Fruit fly (Drosophila melanogaster) whole organism, embryonic: ENCODE data around the gene CG44303.

Experiments used
- CG10267 ChIP-seq: fragments of 200-800 bp; sonication (Bioruptor generic); optimal IDR thresholded peaks from 2 replicates; lab custom pipeline; 2018; ENCODE audit warnings: missing biosample characterization, mild to moderate bottlenecking, missing genetic modification characterization, moderate library complexity
- CG12236 ChIP-seq: fragments of 200-800 bp; sonication (Bioruptor generic); optimal IDR thresholded peaks from 2 replicates; lab custom pipeline; 2016; ENCODE audit warnings: missing biosample characterization, missing genetic modification characterization
- CG13775 ChIP-seq: fragments of 200-800 bp; sonication (Bioruptor generic); optimal IDR thresholded peaks from 3 replicates; lab custom pipeline; 2017; ENCODE audit warnings: missing biosample characterization, mild to moderate bottlenecking, missing genetic modification characterization
- CG14710 ChIP-seq: fragments of 200-800 bp; sonication (Bioruptor generic); optimal IDR thresholded peaks from 3 replicates; lab custom pipeline; 2019; ENCODE audit warnings: missing biosample characterization, mild to moderate bottlenecking, missing genetic modification characterization, moderate library complexity
- CG14860 ChIP-seq: fragments of 200-800 bp; sonication (Bioruptor generic); IDR thresholded peaks from 3 replicates; pipeline ENCODE4 v1.3.6; 2022; ENCODE audit warnings: missing biosample characterization, missing genetic modification characterization; ENCODE audit not compliant: partially characterized antibody
- CG1529 ChIP-seq: fragments of 200-800 bp; sonication (Bioruptor generic); optimal IDR thresholded peaks from 3 replicates; lab custom pipeline; 2018; ENCODE audit warnings: missing biosample characterization, missing genetic modification characterization
- CG16813 ChIP-seq: fragments of 200-800 bp; sonication (Bioruptor generic); IDR thresholded peaks from 3 replicates; pipeline ENCODE4 v1.3.6; 2022; ENCODE audit warnings: missing biosample characterization, missing genetic modification characterization; ENCODE audit not compliant: partially characterized antibody
- CG17359 ChIP-seq: fragments of 200-800 bp; sonication (Bioruptor generic); optimal IDR thresholded peaks from 3 replicates; lab custom pipeline; 2018; ENCODE audit warnings: missing biosample characterization, mild to moderate bottlenecking, missing genetic modification characterization, moderate library complexity
- CG18262 ChIP-seq: fragments of 200-800 bp; optimal IDR thresholded peaks from 3 replicates; lab custom pipeline; 2019; ENCODE audit warnings: missing biosample characterization, mild to moderate bottlenecking, missing genetic modification characterization, moderate library complexity
- CG2116 ChIP-seq: fragments of 200-800 bp; sonication (Bioruptor generic); optimal IDR thresholded peaks from 3 replicates; lab custom pipeline; 2018; ENCODE audit warnings: missing biosample characterization, mild to moderate bottlenecking, missing genetic modification characterization
- CG2129 ChIP-seq: fragments of 200-800 bp; sonication (Bioruptor generic); IDR thresholded peaks from 2 replicates; pipeline ENCODE4 v1.3.6; 2022; ENCODE audit warnings: missing biosample characterization, missing genetic modification characterization; ENCODE audit not compliant: partially characterized antibody
- CG2889 ChIP-seq: fragments of 200-800 bp; sonication (Bioruptor generic); IDR thresholded peaks from 3 replicates; pipeline ENCODE4 v1.3.6; 2022; ENCODE audit warnings: missing biosample characterization, missing genetic modification characterization
- CG30403 ChIP-seq: fragments of 200-800 bp; sonication (Bioruptor generic); optimal IDR thresholded peaks from 3 replicates; lab custom pipeline; 2016; ENCODE audit warnings: missing biosample characterization, missing genetic modification characterization
- CG30431 ChIP-seq: fragments of 200-800 bp; sonication (Bioruptor generic); optimal IDR thresholded peaks from 2 replicates; lab custom pipeline; 2017; ENCODE audit warnings: missing biosample characterization, missing genetic modification characterization
- CG42726 ChIP-seq: fragments of 200-800 bp; sonication (Bioruptor generic); IDR thresholded peaks from 2 replicates; pipeline ENCODE4 v1.3.6; 2022; ENCODE audit warnings: missing biosample characterization, missing genetic modification characterization; ENCODE audit not compliant: partially characterized antibody
- CG4617 ChIP-seq: fragments of 200-800 bp; sonication (Bioruptor generic); optimal IDR thresholded peaks from 3 replicates; lab custom pipeline; 2016; ENCODE audit warnings: missing biosample characterization, missing genetic modification characterization, borderline replicate concordance
- CG6689 ChIP-seq: fragments of 200-800 bp; sonication (Bioruptor generic); IDR thresholded peaks from 2 replicates; pipeline ENCODE4 v1.3.6; 2022; ENCODE audit warnings: missing biosample characterization, missing genetic modification characterization
- CG7556 ChIP-seq: fragments of 200-800 bp; sonication (Bioruptor generic); optimal IDR thresholded peaks from 2 replicates; lab custom pipeline; 2017; ENCODE audit warnings: missing biosample characterization, mild to moderate bottlenecking, missing genetic modification characterization
- CoRest ChIP-seq: fragments of 200-800 bp; sonication (Bioruptor generic); optimal IDR thresholded peaks from 3 replicates; lab custom pipeline; 2018; ENCODE audit warnings: missing biosample characterization, mild to moderate bottlenecking, missing genetic modification characterization, moderate library complexity
- Dp ChIP-seq: fragments of 200-800 bp; sonication (Bioruptor generic); optimal IDR thresholded peaks from 2 replicates; lab custom pipeline; 2018; ENCODE audit warnings: missing biosample characterization, mild to moderate bottlenecking, missing genetic modification characterization, moderate library complexity
- HLHmδ ChIP-seq: fragments of 200-800 bp; sonication (Bioruptor generic); optimal IDR thresholded peaks from 2 replicates; lab custom pipeline; 2018; ENCODE audit warnings: missing biosample characterization, mild to moderate bottlenecking, missing genetic modification characterization, moderate library complexity
- MESR4 ChIP-seq: fragments of 200-800 bp; sonication (Bioruptor generic); optimal IDR thresholded peaks from 2 replicates; lab custom pipeline; 2018; ENCODE audit warnings: missing biosample characterization, mild to moderate bottlenecking, missing genetic modification characterization, moderate library complexity
- Nf-YA ChIP-seq: fragments of 200-800 bp; sonication (Bioruptor generic); IDR thresholded peaks from 2 replicates; pipeline ENCODE4 v1.3.6; 2022; ENCODE audit warnings: missing biosample characterization, missing genetic modification characterization
- Scr ChIP-seq: fragments of 200-800 bp; sonication (Bioruptor generic); IDR thresholded peaks from 2 replicates; pipeline ENCODE4 v1.3.6; 2022; ENCODE audit warnings: missing biosample characterization, missing genetic modification characterization; ENCODE audit not compliant: partially characterized antibody
- Xbp1 ChIP-seq: fragments of 200-800 bp; sonication (Bioruptor generic); optimal IDR thresholded peaks from 3 replicates; lab custom pipeline; 2016; ENCODE audit warnings: missing biosample characterization, mild to moderate bottlenecking, missing genetic modification characterization
- ab ChIP-seq: fragments of 200-800 bp; sonication (Bioruptor generic); optimal IDR thresholded peaks from 2 replicates; lab custom pipeline; 2016; ENCODE audit warnings: missing biosample characterization, missing genetic modification characterization
- ash1 ChIP-seq: fragments of 200-800 bp; sonication (Bioruptor generic); optimal IDR thresholded peaks from 2 replicates; lab custom pipeline; 2018; ENCODE audit warnings: missing biosample characterization, mild to moderate bottlenecking, missing genetic modification characterization
- ato ChIP-seq: fragments of 200-800 bp; sonication (Bioruptor generic); IDR thresholded peaks from 2 replicates; pipeline ENCODE4 v1.3.6; 2022; ENCODE audit warnings: missing biosample characterization, missing genetic modification characterization; ENCODE audit not compliant: partially characterized antibody
- bbx ChIP-seq: fragments of 200-800 bp; sonication (Bioruptor generic); IDR thresholded peaks from 2 replicates; pipeline ENCODE4 v1.3.6; 2022; ENCODE audit warnings: missing biosample characterization, missing genetic modification characterization; ENCODE audit not compliant: partially characterized antibody
- chinmo ChIP-seq: fragments of 200-800 bp; sonication (Bioruptor generic); IDR thresholded peaks from 4 replicates; pipeline ENCODE4 v1.3.6; 2022; ENCODE audit warnings: missing biosample characterization, missing genetic modification characterization; ENCODE audit not compliant: partially characterized antibody
- crp ChIP-seq, 2 experiments: fragments of 200-800 bp; sonication (Bioruptor generic); optimal IDR thresholded peaks; 2 replicates in 1 of 2; 3 replicates in 1 of 2; lab custom pipeline; 2017; ENCODE audit warnings: missing biosample characterization in 2 of 2, missing genetic modification characterization in 2 of 2, mild to moderate bottlenecking in 1 of 2, moderate library complexity in 1 of 2
- dmrt99B ChIP-seq: fragments of 200-800 bp; sonication (Bioruptor generic); optimal IDR thresholded peaks from 2 replicates; lab custom pipeline; 2018; ENCODE audit warnings: missing biosample characterization, mild to moderate bottlenecking, missing genetic modification characterization, moderate library complexity
- hbn ChIP-seq: fragments of 200-800 bp; sonication (Bioruptor generic); IDR thresholded peaks from 2 replicates; pipeline ENCODE4 v1.3.6; 2022; ENCODE audit warnings: missing biosample characterization, missing genetic modification characterization; ENCODE audit not compliant: partially characterized antibody
- inv ChIP-seq: fragments of 200-800 bp; sonication (Bioruptor generic); IDR thresholded peaks from 2 replicates; pipeline ENCODE4 v1.3.6; 2022; ENCODE audit warnings: missing biosample characterization, missing genetic modification characterization; ENCODE audit not compliant: partially characterized antibody
- nau ChIP-seq: fragments of 200-800 bp; sonication (Bioruptor generic); optimal IDR thresholded peaks from 3 replicates; lab custom pipeline; 2017; ENCODE audit warnings: missing biosample characterization, mild to moderate bottlenecking, missing genetic modification characterization, missing genetic modification reagents
- onecut ChIP-seq: fragments of 200-800 bp; sonication (Bioruptor generic); IDR thresholded peaks from 2 replicates; pipeline ENCODE4 v1.3.6; 2022; ENCODE audit warnings: missing biosample characterization, missing genetic modification characterization
- pzg ChIP-seq: fragments of 200-800 bp; sonication (Bioruptor generic); optimal IDR thresholded peaks from 3 replicates; lab custom pipeline; 2018; ENCODE audit warnings: missing biosample characterization, mild to moderate bottlenecking, missing genetic modification characterization, moderate library complexity
- salm ChIP-seq: fragments of 200-800 bp; sonication (Bioruptor generic); optimal IDR thresholded peaks from 2 replicates; lab custom pipeline; 2018; ENCODE audit warnings: missing biosample characterization, mild to moderate bottlenecking, missing genetic modification characterization
- sens ChIP-seq: fragments of 200-800 bp; sonication (Bioruptor generic); peaks from one replicate; lab custom pipeline; 2016; ENCODE audit warnings: missing biosample characterization, missing genetic modification characterization
- shn ChIP-seq: fragments of 200-800 bp; sonication (Bioruptor generic); optimal IDR thresholded peaks from 3 replicates; lab custom pipeline; 2016; ENCODE audit warnings: missing biosample characterization, missing genetic modification characterization
- sna ChIP-seq: fragments of 200-800 bp; sonication (Bioruptor generic); IDR thresholded peaks from 2 replicates; pipeline ENCODE4 v1.3.6; 2022; ENCODE audit warnings: missing biosample characterization, missing genetic modification characterization; ENCODE audit not compliant: partially characterized antibody
- sug ChIP-seq: fragments of 200-800 bp; optimal IDR thresholded peaks from 2 replicates; lab custom pipeline; 2019; ENCODE audit warnings: missing biosample characterization, mild to moderate bottlenecking, missing genetic modification characterization, moderate library complexity
- tna ChIP-seq: fragments of 200-800 bp; sonication (Bioruptor generic); IDR thresholded peaks from 2 replicates; pipeline ENCODE4 v1.3.6; 2022; ENCODE audit warnings: missing biosample characterization, missing genetic modification characterization; ENCODE audit not compliant: partially characterized antibody
- trem ChIP-seq: fragments of 200-800 bp; optimal IDR thresholded peaks from 3 replicates; lab custom pipeline; 2019; ENCODE audit warnings: missing biosample characterization, mild to moderate bottlenecking, missing genetic modification characterization, moderate library complexity
- unc-4 ChIP-seq: fragments of 200-800 bp; sonication (Bioruptor generic); IDR thresholded peaks from 2 replicates; pipeline ENCODE4 v1.3.6; 2022; ENCODE audit warnings: missing biosample characterization, missing genetic modification characterization; ENCODE audit not compliant: partially characterized antibody

CG44303 gene

dm6 chrX:6673637-6674487 is 13.4 kb downstream of the CG44303 start, which contains the start of the genes CG3198 and Mcm6 (continued):
- TF ChIP-seq ash1 (GFP tag; lab: Kevin White, UChicago): no peak
- no peak for TF ChIP-seq CG1529 (GFP tag; lab: Kevin White, UChicago)
- TF ChIP-seq CG12236 (GFP tag; lab: Kevin White, UChicago): no peak
- TF ChIP-seq dmrt99B (tag; lab: Kevin White, UChicago): no peak
- TF ChIP-seq CG14710 (tag; lab: Kevin White, UChicago): peak; percentile 67
- TF ChIP-seq salm (tag; lab: Kevin White, UChicago): no peak
- peak; percentile 61 for TF ChIP-seq bbx
- TF ChIP-seq CG30403 (GFP tag; lab: Kevin White, UChicago): peak; percentile 11
- peak; percentile 71 for TF ChIP-seq unc-4 (GFP tag; lab: Robert Waterston, UW)
- peak; percentile 52 for TF ChIP-seq CG2116 (GFP tag; lab: Kevin White, UChicago)
- no peak for TF ChIP-seq shn (GFP tag; lab: Kevin White, UChicago)
- peak; percentile 1 for TF ChIP-seq CG13775
- TF ChIP-seq onecut (GFP tag; lab: Robert Waterston, UW): peak; percentile 48
- TF ChIP-seq CG14860 (GFP tag; lab: Robert Waterston, UW): 0 out of 3 replicates have a peak, but pooled peaks have one; percentile 39
- peak; percentile 28 for TF ChIP-seq CG10267 (tag; lab: Kevin White, UChicago)
- peak; percentile 44; the same call in 1 of the 2 replicates for TF ChIP-seq ato (GFP tag; lab: Robert Waterston, UW)
- TF ChIP-seq Xbp1 (GFP tag; lab: Kevin White, UChicago): peak; percentile 3
- TF ChIP-seq hbn (GFP tag; lab: Robert Waterston, UW): peak; percentile 63
- peak in 1 of 2 experiments; percentile 28 for TF ChIP-seq crp (GFP tag; optimal IDR thresholded peaks at IDR 0.05; lab: Kevin White, UChicago)
- no peak for TF ChIP-seq CG30431 (GFP tag; lab: Kevin White, UChicago)
- no peak for TF ChIP-seq nau
- no peak for TF ChIP-seq ab
- peak; percentile 7 for TF ChIP-seq sug (tag; lab: Kevin White, UChicago)
- TF ChIP-seq MESR4 (GFP tag; lab: Kevin White, UChicago): peak; percentile 81
- 0 out of 2 replicates have a peak, but pooled peaks have one; percentile 17 for TF ChIP-seq Nf-YA (GFP tag; lab: Robert Waterston, UW)
- peak; percentile 54 for TF ChIP-seq CG16813 (GFP tag; lab: Robert Waterston, UW)
- 0 out of 2 replicates have a peak, but pooled peaks have one; percentile 16 for TF ChIP-seq CG6689
- no peak for TF ChIP-seq CG2889 (GFP tag; lab: Robert Waterston, UW)
- TF ChIP-seq sna: peak; percentile 62
- 0 out of 4 replicates have a peak, but pooled peaks have one; percentile 54 for TF ChIP-seq chinmo (GFP tag; lab: Robert Waterston, UW)
- TF ChIP-seq Scr (GFP tag; lab: Robert Waterston, UW): peak; percentile 74
- TF ChIP-seq CG42726 (GFP tag; lab: Robert Waterston, UW): peak; percentile 32; the same call in 1 of the 2 replicates
- peak; percentile 50; the same call in 1 of the 2 replicates for TF ChIP-seq inv (GFP tag; lab: Robert Waterston, UW)
- TF ChIP-seq CG4617 (GFP tag; lab: Kevin White, UChicago): peak; percentile 4
- TF ChIP-seq pzg: peak; percentile 48
- TF ChIP-seq sens (GFP tag; lab: Kevin White, UChicago): peak; percentile 42
- no peak for TF ChIP-seq CG7556
- peak; percentile 81 for TF ChIP-seq Dp
- TF ChIP-seq CG2129 (GFP tag; lab: Robert Waterston, UW): peak; percentile 29; the same call in 1 of the 2 replicates
- 0 out of 2 replicates have a peak, but pooled peaks have one; percentile 42 for TF ChIP-seq tna (GFP tag; lab: Robert Waterston, UW)
- TF ChIP-seq CG17359: no peak
- peak; percentile 3 for TF ChIP-seq CG18262
- no peak for TF ChIP-seq HLHmδ
- TF ChIP-seq trem (tag; lab: Kevin White, UChicago): peak; percentile 29
- peak; percentile 42 for TF ChIP-seq CoRest (tag; lab: Kevin White, UChicago)
